Worm (Caenorhabditis elegans): ENCODE results near the gene dsb-1.

- TF ChIP-seq flt-1 (GFP tag; IDR thresholded peaks at IDR 0.05) = no peak
- TF ChIP-seq ztf-29 (GFP tag; IDR thresholded peaks at IDR 0.05) = no peak
- TF ChIP-seq klf-2 (GFP tag; conservative IDR thresholded peaks at IDR 0.05) = no peak
Observed at ce11 chrIV:12396645-12397258, 12.0 kb upstream of the dsb-1 start.
